Fruit fly (Drosophila melanogaster) whole organism, embryonic: ENCODE results near the gene Der-2.

Experiments used
- Asciz ChIP-seq: fragments of 200-800 bp; sonication (Bioruptor generic); optimal IDR thresholded peaks from 2 replicates; lab custom pipeline; 2017; ENCODE audit warnings: missing biosample characterization, mild to moderate bottlenecking, missing genetic modification characterization, missing genetic modification reagents
- Bdp1 ChIP-seq: fragments of 200-800 bp; sonication (Bioruptor generic); optimal IDR thresholded peaks from 3 replicates; lab custom pipeline; 2016; ENCODE audit warnings: missing biosample characterization, missing genetic modification characterization
- BtbVII ChIP-seq: fragments of 200-800 bp; sonication (Bioruptor generic); optimal IDR thresholded peaks from 3 replicates; lab custom pipeline; 2017; ENCODE audit warnings: missing biosample characterization, mild to moderate bottlenecking, missing genetic modification characterization
- CG10147 ChIP-seq: fragments of 200-800 bp; sonication (Bioruptor generic); optimal IDR thresholded peaks from 2 replicates; lab custom pipeline; 2019; ENCODE audit warnings: missing biosample characterization, mild to moderate bottlenecking, missing genetic modification characterization, moderate library complexity
- CG10209 ChIP-seq: fragments of 200-800 bp; sonication (Bioruptor generic); optimal IDR thresholded peaks from 3 replicates; lab custom pipeline; 2017; ENCODE audit warnings: missing biosample characterization, mild to moderate bottlenecking, missing genetic modification characterization, missing genetic modification reagents
- CG11398 ChIP-seq: fragments of 200-800 bp; sonication (Bioruptor generic); optimal IDR thresholded peaks from 2 replicates; lab custom pipeline; 2016; ENCODE audit warnings: missing biosample characterization, missing genetic modification characterization
- CG11456 ChIP-seq: fragments of 200-800 bp; sonication (Bioruptor generic); IDR thresholded peaks from 3 replicates; pipeline ENCODE4 v1.3.6; 2022; ENCODE audit warnings: missing biosample characterization, missing genetic modification characterization
- CG1233 ChIP-seq: fragments of 200-800 bp; sonication (Bioruptor generic); optimal IDR thresholded peaks from 4 replicates; lab custom pipeline; 2018; ENCODE audit warnings: missing biosample characterization, mild to moderate bottlenecking, missing genetic modification characterization
- CG16863 ChIP-seq: fragments of 200-800 bp; sonication (Bioruptor generic); optimal IDR thresholded peaks from 3 replicates; lab custom pipeline; 2016; ENCODE audit warnings: missing biosample characterization, missing genetic modification characterization
- CG17328 ChIP-seq: fragments of 200-800 bp; sonication (Bioruptor generic); IDR thresholded peaks from 2 replicates; pipeline ENCODE4 v1.3.6; 2022; ENCODE audit warnings: missing biosample characterization, missing genetic modification characterization
- CG17612 ChIP-seq: fragments of 200-800 bp; sonication (Bioruptor generic); IDR thresholded peaks from 2 replicates; pipeline ENCODE4 v1.3.6; 2022; ENCODE audit warnings: missing biosample characterization, missing genetic modification characterization
- CG17912 ChIP-seq: fragments of 200-800 bp; sonication (Bioruptor generic); optimal IDR thresholded peaks from 2 replicates; lab custom pipeline; 2018; ENCODE audit warnings: missing biosample characterization, mild to moderate bottlenecking, missing genetic modification characterization
- CG30403 ChIP-seq: fragments of 200-800 bp; sonication (Bioruptor generic); optimal IDR thresholded peaks from 3 replicates; lab custom pipeline; 2016; ENCODE audit warnings: missing biosample characterization, missing genetic modification characterization
- CG31388 ChIP-seq: fragments of 200-800 bp; sonication (Bioruptor generic); optimal IDR thresholded peaks from 2 replicates; lab custom pipeline; 2016; ENCODE audit warnings: missing biosample characterization, missing genetic modification characterization
- CG7745 ChIP-seq: fragments of 200-800 bp; sonication (Bioruptor generic); optimal IDR thresholded peaks from 2 replicates; lab custom pipeline; 2018; ENCODE audit warnings: missing biosample characterization, mild to moderate bottlenecking, missing genetic modification characterization, moderate library complexity
- CG9817 ChIP-seq: fragments of 200-800 bp; sonication (Bioruptor generic); optimal IDR thresholded peaks from 2 replicates; lab custom pipeline; 2018; ENCODE audit warnings: missing biosample characterization, mild to moderate bottlenecking, missing genetic modification characterization, moderate library complexity
- CkIIα-i1 ChIP-seq: fragments of 200-800 bp; sonication (Bioruptor generic); IDR thresholded peaks from 2 replicates; pipeline ENCODE4 v1.3.6; 2022; ENCODE audit warnings: missing biosample characterization, missing genetic modification characterization
- D19A ChIP-seq: fragments of 200-800 bp; optimal IDR thresholded peaks from 3 replicates; lab custom pipeline; 2019; ENCODE audit warnings: missing biosample characterization, mild to moderate bottlenecking, missing genetic modification characterization, moderate library complexity
- Dfd ChIP-seq, 2 experiments: fragments of >200 bp; optimal IDR thresholded peaks; 2 replicates each; lab custom pipeline; 2017; ENCODE audit warnings: missing biosample characterization in 2 of 2, missing genetic modification characterization in 2 of 2
- Gsc ChIP-seq: fragments of 200-800 bp; sonication (Bioruptor generic); IDR thresholded peaks from 2 replicates; pipeline ENCODE4 v1.3.6; 2022; ENCODE audit warnings: missing biosample characterization, missing genetic modification characterization
- Gug ChIP-seq: fragments of 200-800 bp; sonication (Bioruptor generic); IDR thresholded peaks from 4 replicates; pipeline ENCODE4 v1.3.6; 2022; ENCODE audit warnings: missing biosample characterization, missing genetic modification characterization
- H2.0 ChIP-seq: fragments of 200-800 bp; sonication (Bioruptor generic); IDR thresholded peaks from 2 replicates; pipeline ENCODE4 v1.3.6; 2022; ENCODE audit warnings: missing biosample characterization, missing genetic modification characterization
- TFAM ChIP-seq: fragments of 200-800 bp; sonication (Bioruptor generic); optimal IDR thresholded peaks from 2 replicates; lab custom pipeline; 2017; ENCODE audit warnings: missing biosample characterization, missing genetic modification characterization, inconsistent platforms
- ase ChIP-seq: fragments of 200-800 bp; sonication (Bioruptor generic); IDR thresholded peaks from 3 replicates; pipeline ENCODE4 v1.3.6; 2022; ENCODE audit warnings: missing biosample characterization, missing genetic modification characterization
- bowl ChIP-seq: fragments of 200-800 bp; sonication (Bioruptor generic); IDR thresholded peaks from 2 replicates; pipeline ENCODE4 v1.3.6; 2022; ENCODE audit warnings: missing biosample characterization, missing genetic modification characterization
- cwo ChIP-seq: fragments of 200-800 bp; sonication (Bioruptor generic); optimal IDR thresholded peaks from 3 replicates; lab custom pipeline; 2017; ENCODE audit warnings: missing biosample characterization, missing genetic modification characterization, mild to moderate bottlenecking, moderate library complexity, missing genetic modification reagents
- da ChIP-seq: fragments of 200-800 bp; sonication (Bioruptor generic); optimal IDR thresholded peaks from 2 replicates; lab custom pipeline; 2016; ENCODE audit warnings: missing biosample characterization, missing genetic modification characterization
- dati ChIP-seq: fragments of 200-800 bp; sonication (Bioruptor generic); IDR thresholded peaks from 2 replicates; pipeline ENCODE4 v1.3.6; 2022; ENCODE audit warnings: missing biosample characterization, missing genetic modification characterization
- dysf ChIP-seq: fragments of 200-800 bp; sonication (Bioruptor generic); IDR thresholded peaks from 3 replicates; pipeline ENCODE4 v1.3.6; 2022; ENCODE audit warnings: missing biosample characterization, missing genetic modification characterization
- fd96Cb ChIP-seq: fragments of 200-800 bp; sonication (Bioruptor generic); optimal IDR thresholded peaks from 2 replicates; lab custom pipeline; 2018; ENCODE audit warnings: missing biosample characterization, mild to moderate bottlenecking, missing genetic modification characterization, moderate library complexity
- fru ChIP-seq: fragments of >200 bp; optimal IDR thresholded peaks from 2 replicates; lab custom pipeline; 2017
- gcm ChIP-seq: fragments of 200-800 bp; sonication (Bioruptor generic); optimal IDR thresholded peaks from 2 replicates; lab custom pipeline; 2019; ENCODE audit warnings: missing biosample characterization, mild to moderate bottlenecking, missing genetic modification characterization, moderate library complexity
- gem ChIP-seq: fragments of 200-800 bp; sonication (Bioruptor generic); optimal IDR thresholded peaks from 2 replicates; lab custom pipeline; 2019; ENCODE audit warnings: missing biosample characterization, mild to moderate bottlenecking, missing genetic modification characterization, moderate library complexity
- gro ChIP-seq: fragments of 200-800 bp; sonication (Bioruptor generic); optimal IDR thresholded peaks from 2 replicates; lab custom pipeline; 2016; ENCODE audit warnings: missing biosample characterization, missing genetic modification characterization
- gsb ChIP-seq: fragments of 200-800 bp; sonication (Bioruptor generic); IDR thresholded peaks from 2 replicates; pipeline ENCODE4 v1.3.6; 2022; ENCODE audit warnings: missing biosample characterization, missing genetic modification characterization
- hb ChIP-seq: fragments of 200-800 bp; sonication (Bioruptor generic); IDR thresholded peaks from 3 replicates; pipeline ENCODE4 v1.3.6; 2022; ENCODE audit warnings: missing biosample characterization, missing genetic modification characterization; ENCODE audit not compliant: partially characterized antibody
- insv ChIP-seq, 2 experiments: fragments of 200-800 bp; sonication (Bioruptor generic); optimal IDR thresholded peaks; 3 replicates each; lab custom pipeline; 2016 to 2018; ENCODE audit warnings: missing biosample characterization in 2 of 2, missing genetic modification characterization in 2 of 2
- kah ChIP-seq: fragments of 200-800 bp; sonication (Bioruptor generic); optimal IDR thresholded peaks from 2 replicates; lab custom pipeline; 2018; ENCODE audit warnings: missing biosample characterization, mild to moderate bottlenecking, missing genetic modification characterization
- lbe ChIP-seq: fragments of 200-800 bp; sonication (Bioruptor generic); optimal IDR thresholded peaks from 2 replicates; lab custom pipeline; 2016; ENCODE audit warnings: missing biosample characterization, mild to moderate bottlenecking, missing genetic modification characterization
- maf-S ChIP-seq: fragments of 200-800 bp; sonication (Bioruptor generic); optimal IDR thresholded peaks from 2 replicates; lab custom pipeline; 2016; ENCODE audit warnings: missing biosample characterization, missing genetic modification characterization
- oc ChIP-seq: fragments of 200-800 bp; sonication (Bioruptor generic); optimal IDR thresholded peaks from 2 replicates; lab custom pipeline; 2018; ENCODE audit warnings: missing biosample characterization, mild to moderate bottlenecking, missing genetic modification characterization, moderate library complexity
- p53 ChIP-seq: fragments of 200-800 bp; sonication (Bioruptor generic); optimal IDR thresholded peaks from 2 replicates; lab custom pipeline; 2016; ENCODE audit warnings: missing biosample characterization, missing genetic modification characterization
- prd ChIP-seq, 3 experiments: fragments of >200 bp in 2 of 3; fragments of 200-800 bp in 1 of 3; sonication (Bioruptor generic) in 1 of 3; optimal IDR thresholded peaks in 2 of 3; IDR thresholded peaks in 1 of 3; 2 replicates in 2 of 3; 3 replicates in 1 of 3; pipeline versions ENCODE4 v1.3.6 to Lab custom; 2017 to 2022; ENCODE audit warnings: missing biosample characterization in 1 of 3, missing genetic modification characterization in 1 of 3
- pros ChIP-seq: fragments of 200-800 bp; sonication (Bioruptor generic); optimal IDR thresholded peaks from 3 replicates; lab custom pipeline; 2019; ENCODE audit warnings: missing biosample characterization, mild to moderate bottlenecking, missing genetic modification characterization, moderate library complexity
- repo ChIP-seq: fragments of 200-800 bp; sonication (Bioruptor generic); optimal IDR thresholded peaks from 2 replicates; lab custom pipeline; 2016; ENCODE audit warnings: missing biosample characterization, missing genetic modification characterization
- rib ChIP-seq: fragments of 200-800 bp; sonication (Bioruptor generic); IDR thresholded peaks from 2 replicates; pipeline ENCODE4 v1.3.6; 2022; ENCODE audit warnings: missing biosample characterization, missing genetic modification characterization
- tll ChIP-seq, 2 experiments: fragments of 200-800 bp in 1 of 2; fragments of >200 bp in 1 of 2; sonication (Bioruptor generic) in 1 of 2; optimal IDR thresholded peaks; 2 replicates each; lab custom pipeline; 2017 to 2019; ENCODE audit warnings: missing biosample characterization in 2 of 2, missing genetic modification characterization in 2 of 2, mild to moderate bottlenecking in 1 of 2, moderate library complexity in 1 of 2
- vvl ChIP-seq: fragments of 200-800 bp; sonication (Bioruptor generic); IDR thresholded peaks from 2 replicates; pipeline ENCODE4 v1.3.6; 2022; ENCODE audit warnings: missing biosample characterization, missing genetic modification characterization
- zen ChIP-seq: fragments of 200-800 bp; sonication (Bioruptor generic); optimal IDR thresholded peaks from 3 replicates; lab custom pipeline; 2018; ENCODE audit warnings: missing biosample characterization, mild to moderate bottlenecking, missing genetic modification characterization, moderate library complexity

Der-2 gene

dm6 chr3R:16448378-16449134 is 35.5 kb downstream of the Der-2 start (continued):
- TF ChIP-seq fru (no peak), CG11456 (GFP tag; lab: Robert Waterston, UW) (peak; percentile 83; the same call in 2 of the 3 replicates), CG31388 (GFP tag; lab: Kevin White, UChicago) (no peak), zen (tag; lab: Kevin White, UChicago) (peak; percentile 50), gem (tag; lab: Kevin White, UChicago) (peak; percentile 85), maf-S (GFP tag; lab: Kevin White, UChicago) (peak; percentile 30), cwo (GFP tag; lab: Kevin White, UChicago) (peak; percentile 23), vvl (peak; percentile 80), CG1233 (GFP tag; lab: Kevin White, UChicago) (peak; percentile 14), Bdp1 (peak; percentile 63), fd96Cb (tag; lab: Kevin White, UChicago) (peak; percentile 77), ase (GFP tag; lab: Robert Waterston, UW) (peak; percentile 82), CG17612 (GFP tag; lab: Robert Waterston, UW) (peak; percentile 54), gro (no peak), CG11398 (GFP tag; lab: Kevin White, UChicago) (no peak), CG17328 (GFP tag; lab: Robert Waterston, UW) (peak; percentile 88), Gsc (GFP tag; lab: Robert Waterston, UW) (peak; percentile 73), hb (no peak), prd (optimal IDR thresholded peaks at IDR 0.05; lab: Kevin White, UChicago) (no peak), prd (GFP tag; IDR thresholded peaks at IDR 0.05; lab: Robert Waterston, UW) (peak; percentile 83), gcm (GFP tag; lab: Kevin White, UChicago) (peak; percentile 53), kah (no peak), oc (tag; lab: Kevin White, UChicago) (peak; percentile 65), Dfd (GFP tag; optimal IDR thresholded peaks at IDR 0.05; lab: Kevin White, UChicago) (no peak), CkIIα-i1 (GFP tag; lab: Robert Waterston, UW) (no peak), da (GFP tag; lab: Kevin White, UChicago) (peak; percentile 50), dati (GFP tag; lab: Robert Waterston, UW) (peak; percentile 87), D19A (peak; percentile 46), CG10147 (GFP tag; lab: Kevin White, UChicago) (peak; percentile 67), CG16863 (GFP tag; lab: Kevin White, UChicago) (peak; percentile 1), p53 (GFP tag; lab: Kevin White, UChicago) (no peak), H2.0 (GFP tag; lab: Robert Waterston, UW) (peak; percentile 87), lbe (GFP tag; lab: Kevin White, UChicago) (no peak), BtbVII (GFP tag; lab: Kevin White, UChicago) (no peak), tll (GFP tag; optimal IDR thresholded peaks at IDR 0.05; lab: Kevin White, UChicago) (no peak), CG10209 (GFP tag; lab: Kevin White, UChicago) (peak; percentile 51), TFAM (GFP tag; lab: Kevin White, UChicago) (no peak), CG7745 (tag; lab: Kevin White, UChicago) (no peak), insv (GFP tag; optimal IDR thresholded peaks at IDR 0.05; lab: Kevin White, UChicago) (no peak), repo (GFP tag; lab: Kevin White, UChicago) (no peak), CG30403 (GFP tag; lab: Kevin White, UChicago) (peak; percentile 70), gsb (GFP tag; lab: Robert Waterston, UW) (peak; percentile 56), dysf (GFP tag; lab: Robert Waterston, UW) (peak; percentile 76), bowl (GFP tag; lab: Robert Waterston, UW) (peak; percentile 27; the same call in 1 of the 2 replicates), CG17912 (no peak), rib (GFP tag; lab: Robert Waterston, UW) (peak; percentile 27; the same call in 1 of the 2 replicates), CG9817 (peak; percentile 66), Gug (peak; percentile 77), pros (GFP tag; lab: Kevin White, UChicago) (no peak), Asciz (GFP tag; lab: Kevin White, UChicago) (no peak)
